Fruit fly (Drosophila melanogaster) whole organism, pupa: Measurements from ENCODE around the gene Tsp.

ENCODE experiments used
- CG10348 ChIP-seq: fragments of 200-800 bp; sonication (Bioruptor generic); IDR thresholded peaks from 2 replicates; pipeline ENCODE4 v1.3.6; 2022; ENCODE audit warnings: missing biosample characterization, missing genetic modification characterization
- CG12605 ChIP-seq: fragments of 200-800 bp; sonication (Bioruptor generic); IDR thresholded peaks from 2 replicates; pipeline ENCODE4 v1.3.6; 2022; ENCODE audit warnings: missing biosample characterization, missing genetic modification characterization
- CG13204 ChIP-seq: fragments of 200-800 bp; sonication (Bioruptor generic); optimal IDR thresholded peaks from 2 replicates; lab custom pipeline; 2018; ENCODE audit warnings: missing biosample characterization, mild to moderate bottlenecking, missing genetic modification characterization, moderate library complexity
- CG14655 ChIP-seq: fragments of 200-800 bp; sonication (Bioruptor generic); optimal IDR thresholded peaks from 3 replicates; lab custom pipeline; 2017; ENCODE audit warnings: mild to moderate bottlenecking, missing biosample characterization, missing genetic modification reagents, missing genetic modification characterization
- CG15710 ChIP-seq: fragments of 200-800 bp; sonication (Bioruptor generic); optimal IDR thresholded peaks from 2 replicates; lab custom pipeline; 2018; ENCODE audit warnings: missing biosample characterization, mild to moderate bottlenecking, missing genetic modification characterization, moderate library complexity
- CG17806 ChIP-seq: fragments of 200-800 bp; sonication (Bioruptor generic); optimal IDR thresholded peaks from 2 replicates; lab custom pipeline; 2018; ENCODE audit warnings: missing biosample characterization, mild to moderate bottlenecking, missing genetic modification characterization, moderate library complexity
- CG32121 ChIP-seq: fragments of 200-800 bp; sonication (Bioruptor generic); IDR thresholded peaks from 2 replicates; pipeline ENCODE4 v1.3.6; 2022; ENCODE audit warnings: missing biosample characterization, missing genetic modification characterization
- CG34367 ChIP-seq: fragments of 200-800 bp; sonication (Bioruptor generic); optimal IDR thresholded peaks from 2 replicates; lab custom pipeline; 2018; ENCODE audit warnings: missing biosample characterization, mild to moderate bottlenecking, missing genetic modification characterization
- CG4496 ChIP-seq: fragments of 200-800 bp; sonication (Bioruptor generic); IDR thresholded peaks from 3 replicates; pipeline ENCODE4 v1.3.6; 2022; ENCODE audit warnings: missing biosample characterization, missing genetic modification characterization
- CG8159 ChIP-seq: fragments of 200-800 bp; sonication (Bioruptor generic); optimal IDR thresholded peaks from 3 replicates; lab custom pipeline; 2018; ENCODE audit warnings: missing biosample characterization, mild to moderate bottlenecking, missing genetic modification characterization, moderate library complexity
- CG8301 ChIP-seq: fragments of 200-800 bp; sonication (Bioruptor generic); optimal IDR thresholded peaks from 2 replicates; lab custom pipeline; 2018; ENCODE audit warnings: missing biosample characterization, mild to moderate bottlenecking, missing genetic modification characterization
- CG9948 ChIP-seq: fragments of 200-800 bp; sonication (Bioruptor generic); optimal IDR thresholded peaks from 2 replicates; lab custom pipeline; 2018; ENCODE audit warnings: missing biosample characterization, mild to moderate bottlenecking, missing genetic modification characterization, moderate library complexity
- D1 ChIP-seq: fragments of 200-800 bp; sonication (Bioruptor generic); optimal IDR thresholded peaks from 2 replicates; lab custom pipeline; 2018; ENCODE audit warnings: missing biosample characterization, mild to moderate bottlenecking, missing genetic modification characterization, moderate library complexity
- EcR ChIP-seq: fragments of 200-800 bp; sonication (Bioruptor generic); optimal IDR thresholded peaks from 3 replicates; lab custom pipeline; 2019; ENCODE audit warnings: missing biosample characterization, missing genetic modification characterization, mild to moderate bottlenecking, moderate library complexity, missing genetic modification reagents
- Ets98B ChIP-seq: fragments of 200-800 bp; sonication (Bioruptor generic); IDR thresholded peaks from 2 replicates; pipeline ENCODE4 v1.3.6; 2022; ENCODE audit warnings: missing biosample characterization, missing genetic modification characterization
- Pif1A ChIP-seq: fragments of 200-800 bp; sonication (Bioruptor generic); optimal IDR thresholded peaks from 3 replicates; lab custom pipeline; 2016; ENCODE audit warnings: missing biosample characterization, missing genetic modification characterization
- Pif1B ChIP-seq: fragments of 200-800 bp; sonication (Bioruptor generic); optimal IDR thresholded peaks from 3 replicates; lab custom pipeline; 2016; ENCODE audit warnings: missing biosample characterization, missing genetic modification characterization
- Snoo ChIP-seq: fragments of 200-800 bp; sonication (Bioruptor generic); optimal IDR thresholded peaks from 3 replicates; lab custom pipeline; 2017; ENCODE audit warnings: missing biosample characterization, mild to moderate bottlenecking, missing genetic modification characterization, inconsistent platforms
- fd96Ca ChIP-seq: fragments of 200-800 bp; sonication (Bioruptor generic); IDR thresholded peaks from 3 replicates; pipeline ENCODE4 v1.3.6; 2022; ENCODE audit warnings: missing biosample characterization, missing genetic modification characterization
- gl ChIP-seq: fragments of 200-800 bp; sonication (Bioruptor generic); optimal IDR thresholded peaks from 2 replicates; lab custom pipeline; 2018; ENCODE audit warnings: missing biosample characterization, mild to moderate bottlenecking, missing genetic modification characterization
- rn ChIP-seq: fragments of 200-800 bp; sonication (Bioruptor generic); IDR thresholded peaks from 2 replicates; pipeline ENCODE4 v1.3.6; 2022; ENCODE audit warnings: missing biosample characterization, missing genetic modification characterization

The Tsp gene

dm6 chr2L:6682909-6683308 is 26.0 kb downstream of the Tsp start:
- no peak for TF ChIP-seq CG8159
- no peak for TF ChIP-seq CG9948
- TF ChIP-seq CG15710, result no peak
- no peak for TF ChIP-seq Pif1B (GFP tag; lab: Kevin White, UChicago)
- TF ChIP-seq D1 (tag; lab: Kevin White, UChicago), result no peak
- no peak for TF ChIP-seq CG12605 (GFP tag; lab: Robert Waterston, UW)

- TF ChIP-seq gl (tag; lab: Kevin White, UChicago) (no peak), CG8301 (tag; lab: Kevin White, UChicago) (no peak), CG8159 (no peak), CG9948 (no peak), Pif1A (no peak), Pif1B (GFP tag; lab: Kevin White, UChicago) (no peak), CG34367 (tag; lab: Kevin White, UChicago) (no peak), CG4496 (no peak), CG12605 (GFP tag; lab: Robert Waterston, UW) (no peak), EcR (GFP tag; lab: Kevin White, UChicago) (no peak), Snoo (tag; lab: Kevin White, UChicago) (no peak), CG17806 (tag; lab: Kevin White, UChicago) (no peak)
- TF ChIP-seq, all 21 proteins: peak for 0
Measured at dm6 chr2L:6677453-6677852, 31.4 kb downstream of the Tsp start, which contains the start of gene Nse1. Nse1 (minus strand) TSS chr2L:6677625.

dm6 chr2L:6676535-6676934 is 32.4 kb downstream of the Tsp start, which contains the start of gene cort:
cort (minus strand) TSS chr2L:6676635.
- TF ChIP-seq CG14655 (GFP tag; lab: Kevin White, UChicago), result no peak
- no peak for TF ChIP-seq rn (GFP tag; lab: Robert Waterston, UW)
- no peak for TF ChIP-seq Snoo (tag; lab: Kevin White, UChicago)
- no peak for TF ChIP-seq CG4496
- TF ChIP-seq CG32121 (GFP tag; lab: Robert Waterston, UW), result no peak
- no peak for TF ChIP-seq fd96Ca (GFP tag; lab: Robert Waterston, UW)
- TF ChIP-seq Pif1A, result no peak
- TF ChIP-seq CG34367 (tag; lab: Kevin White, UChicago), result no peak
- TF ChIP-seq D1 (tag; lab: Kevin White, UChicago), result no peak
- no peak for TF ChIP-seq CG17806 (tag; lab: Kevin White, UChicago)
- TF ChIP-seq CG8159, result no peak
- TF ChIP-seq gl (tag; lab: Kevin White, UChicago), result no peak
- no peak for TF ChIP-seq CG13204 (GFP tag; lab: Kevin White, UChicago)
- no peak for TF ChIP-seq Pif1B (GFP tag; lab: Kevin White, UChicago)
- TF ChIP-seq CG15710, result no peak
- TF ChIP-seq CG8301 (tag; lab: Kevin White, UChicago), result no peak
- TF ChIP-seq CG10348 (GFP tag; lab: Robert Waterston, UW), result no peak

dm6 chr2L:6673211-6674012 is 35.5 kb downstream of the Tsp start, which contains the start of gene Spn27A:
Spn27A (minus strand) TSS chr2L:6673347.
- TF ChIP-seq Ets98B (GFP tag; lab: Robert Waterston, UW) (peak; percentile 75), fd96Ca (GFP tag; lab: Robert Waterston, UW) (peak; percentile 80), rn (GFP tag; lab: Robert Waterston, UW) (peak; percentile 44; the same call in 1 of the 2 replicates), Pif1B (GFP tag; lab: Kevin White, UChicago) (peak; percentile 70), Pif1A (no peak), CG8301 (tag; lab: Kevin White, UChicago) (no peak), CG14655 (GFP tag; lab: Kevin White, UChicago) (no peak), CG32121 (GFP tag; lab: Robert Waterston, UW) (peak; percentile 84), CG34367 (tag; lab: Kevin White, UChicago) (peak; percentile 60), CG15710 (peak; percentile 67), CG12605 (GFP tag; lab: Robert Waterston, UW) (peak; percentile 71), Snoo (tag; lab: Kevin White, UChicago) (peak; percentile 58), CG17806 (tag; lab: Kevin White, UChicago) (peak; percentile 72), CG4496 (peak; percentile 76), EcR (GFP tag; lab: Kevin White, UChicago) (peak; percentile 45), CG9948 (peak; percentile 70), CG10348 (GFP tag; lab: Robert Waterston, UW) (no peak), CG8159 (no peak), CG13204 (GFP tag; lab: Kevin White, UChicago) (peak; percentile 96), gl (tag; lab: Kevin White, UChicago) (peak; percentile 65)

dm6 chr2L:6671409-6671808 is 37.5 kb downstream of the Tsp start:
- no peak for TF ChIP-seq CG8159
- TF ChIP-seq EcR (GFP tag; lab: Kevin White, UChicago), result peak; percentile 36
- TF ChIP-seq CG32121 (GFP tag; lab: Robert Waterston, UW), result peak; percentile 11; the same call in 1 of the 2 replicates
- no peak for TF ChIP-seq CG9948
- TF ChIP-seq rn (GFP tag; lab: Robert Waterston, UW), result no peak

dm6 chr2L:6667719-6668325 is 41.1 kb downstream of the Tsp start, which contains the start of gene Galt:
Galt (minus strand) TSS chr2L:6668033.
- TF ChIP-seq CG14655 (GFP tag; lab: Kevin White, UChicago) (no peak), CG17806 (tag; lab: Kevin White, UChicago) (peak; percentile 37), fd96Ca (GFP tag; lab: Robert Waterston, UW) (peak; percentile 6; the same call in 1 of the 3 replicates), CG10348 (GFP tag; lab: Robert Waterston, UW) (no peak), CG12605 (GFP tag; lab: Robert Waterston, UW) (no peak), Ets98B (GFP tag; lab: Robert Waterston, UW) (no peak; the same call in 1 of the 2 replicates), D1 (tag; lab: Kevin White, UChicago) (no peak), CG15710 (peak; percentile 39), CG8159 (peak; percentile 58), CG13204 (GFP tag; lab: Kevin White, UChicago) (no peak), CG9948 (peak; percentile 27), Pif1B (GFP tag; lab: Kevin White, UChicago) (no peak), CG32121 (GFP tag; lab: Robert Waterston, UW) (peak; percentile 36), CG8301 (tag; lab: Kevin White, UChicago) (peak; percentile 43), EcR (GFP tag; lab: Kevin White, UChicago) (no peak), CG34367 (tag; lab: Kevin White, UChicago) (no peak), Pif1A (no peak), Snoo (tag; lab: Kevin White, UChicago) (peak; percentile 42), CG4496 (0 out of 3 replicates have a peak, but pooled peaks have one; percentile 21)
